Fruit fly (Drosophila melanogaster) whole organism, larva: ENCODE data around the gene ZAP3.

Experiments used
- noc ChIP-seq: fragments of 200-800 bp; sonication (Bioruptor generic); optimal IDR thresholded peaks from 3 replicates; lab custom pipeline; 2019; ENCODE audit warnings: missing biosample characterization, mild to moderate bottlenecking, missing genetic modification characterization, moderate library complexity

The ZAP3 gene

DNA sequence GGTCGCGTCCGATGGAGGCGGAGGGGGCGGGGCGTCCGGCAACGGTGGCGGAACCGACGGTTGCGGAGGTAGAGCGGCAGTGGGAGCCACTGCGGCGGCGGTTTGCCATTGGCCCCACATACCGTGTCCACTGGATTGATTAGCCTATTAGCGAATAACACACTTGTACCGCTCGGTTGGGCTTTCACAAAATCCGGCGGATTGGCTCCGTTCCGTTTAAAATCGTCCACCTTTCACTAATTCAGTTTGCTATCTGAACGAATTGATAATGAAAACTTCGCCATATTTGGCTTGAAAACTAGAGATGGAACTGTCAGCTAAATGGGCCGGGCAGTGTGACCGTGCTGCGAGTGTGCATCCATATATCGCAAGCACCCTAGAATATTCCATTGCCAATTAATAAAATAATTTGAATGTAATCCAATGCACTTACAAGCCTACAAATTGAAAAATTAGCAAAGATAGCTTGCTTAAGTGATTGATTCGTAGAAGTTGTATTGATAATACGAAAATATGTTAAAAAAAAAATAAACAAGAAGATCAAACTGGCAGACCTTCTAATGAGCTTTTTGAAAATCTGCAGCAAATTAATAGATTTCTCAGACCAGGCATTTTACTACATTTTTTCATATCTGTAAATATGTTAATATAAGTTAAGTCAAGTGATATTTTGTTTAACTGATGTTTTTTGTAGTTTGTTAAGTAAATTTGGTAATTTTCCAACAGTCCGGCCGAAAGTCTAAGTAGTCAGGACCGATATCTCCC, at the start of gene ZAP3:
Gene ZAP3 (minus strand): TSS at position 308 of the 765 bp plus-strand sequence.
- no peak for TF ChIP-seq noc (tag; lab: Kevin White, UChicago)

DNA sequence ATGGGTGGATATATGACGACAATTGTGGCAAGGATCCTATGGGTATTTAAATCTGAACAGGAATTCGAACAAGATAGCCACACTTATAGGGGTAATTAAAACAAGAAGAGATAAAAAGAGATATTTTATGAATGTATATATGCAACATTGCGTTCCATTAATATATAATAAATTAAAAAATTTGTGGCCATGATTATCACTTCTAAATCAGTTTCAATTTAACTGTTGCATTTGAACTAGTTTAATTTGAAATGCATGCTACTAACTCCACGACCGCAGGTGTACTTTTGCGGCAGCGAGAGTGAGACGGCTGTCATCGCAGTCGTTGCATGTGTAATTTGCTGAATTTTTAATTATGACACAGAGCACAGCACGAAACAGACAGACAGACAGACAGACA, 44.9 kb upstream of the ZAP3 start:
- no peak for TF ChIP-seq noc (tag; lab: Kevin White, UChicago)

DNA sequence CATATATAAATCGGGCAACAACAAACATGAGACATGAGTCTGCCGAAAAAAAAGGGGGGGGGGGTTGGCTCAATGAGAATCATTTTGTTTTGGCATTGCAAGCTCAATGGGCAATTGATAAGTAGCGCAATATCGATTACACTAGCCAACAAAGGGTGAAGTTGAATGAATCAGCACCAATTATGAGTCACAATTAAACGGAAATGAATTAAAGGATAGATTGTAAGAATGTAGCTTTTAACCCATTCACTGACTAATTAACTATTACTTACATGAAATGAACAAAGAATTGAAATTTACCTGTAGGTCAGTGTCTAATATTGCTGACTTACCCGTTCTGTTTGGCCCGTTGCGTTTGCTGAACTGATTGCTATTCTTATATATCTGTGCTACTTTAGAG, 43.3 kb upstream of the ZAP3 start:
- TF ChIP-seq noc (tag; lab: Kevin White, UChicago), result no peak

DNA sequence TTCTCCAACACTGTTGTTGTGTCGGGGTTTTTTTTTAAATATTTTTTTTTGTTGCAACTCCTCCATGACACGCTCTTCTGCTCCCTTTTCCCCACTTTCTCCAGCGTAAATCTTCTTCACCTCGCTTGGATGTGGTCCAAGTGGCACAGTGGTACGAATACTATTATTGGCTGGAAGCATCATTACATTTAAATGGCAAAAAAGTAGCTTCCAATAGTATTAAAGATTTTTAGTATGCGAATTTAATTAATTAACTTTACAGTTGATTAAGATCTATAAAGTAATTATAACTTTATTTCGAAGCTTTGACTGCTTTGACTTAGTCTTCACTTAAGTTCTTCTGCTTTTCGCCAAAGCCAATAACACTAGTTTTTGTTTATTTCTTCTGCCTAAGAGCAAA, 36.0 kb upstream of the ZAP3 start:
- no peak for TF ChIP-seq noc (tag; lab: Kevin White, UChicago)

DNA sequence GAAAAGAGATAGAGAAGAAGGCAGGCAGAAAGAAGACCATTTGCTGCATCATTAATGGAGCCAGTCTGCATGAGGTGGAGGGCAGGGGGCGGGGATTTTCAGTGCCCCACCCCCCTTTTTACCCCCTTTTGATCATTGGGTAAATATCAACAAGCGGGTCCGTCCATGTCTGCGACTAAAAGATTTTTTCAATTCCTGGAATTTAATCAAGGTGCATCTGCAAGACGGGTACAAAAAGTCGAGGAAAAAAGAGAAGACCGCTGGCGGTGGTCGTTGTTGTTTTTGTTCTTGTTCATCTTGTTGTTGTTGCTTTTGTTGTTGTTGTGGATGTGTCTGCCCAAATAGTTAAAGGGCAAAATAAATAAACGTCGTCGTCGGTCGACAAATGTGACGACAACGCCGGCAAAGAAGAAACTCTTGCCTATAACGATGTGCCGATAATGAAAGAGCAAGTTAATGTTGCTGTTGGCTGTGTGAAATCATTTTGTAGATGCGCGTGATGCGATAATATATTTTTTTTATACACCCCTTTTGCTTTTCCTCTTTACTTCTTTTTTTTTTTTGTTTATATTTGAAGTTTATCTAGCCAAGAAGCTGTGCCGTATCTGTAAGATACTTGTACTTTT, 33.4 kb upstream of the ZAP3 start:
- no peak for TF ChIP-seq noc (tag; lab: Kevin White, UChicago)

DNA sequence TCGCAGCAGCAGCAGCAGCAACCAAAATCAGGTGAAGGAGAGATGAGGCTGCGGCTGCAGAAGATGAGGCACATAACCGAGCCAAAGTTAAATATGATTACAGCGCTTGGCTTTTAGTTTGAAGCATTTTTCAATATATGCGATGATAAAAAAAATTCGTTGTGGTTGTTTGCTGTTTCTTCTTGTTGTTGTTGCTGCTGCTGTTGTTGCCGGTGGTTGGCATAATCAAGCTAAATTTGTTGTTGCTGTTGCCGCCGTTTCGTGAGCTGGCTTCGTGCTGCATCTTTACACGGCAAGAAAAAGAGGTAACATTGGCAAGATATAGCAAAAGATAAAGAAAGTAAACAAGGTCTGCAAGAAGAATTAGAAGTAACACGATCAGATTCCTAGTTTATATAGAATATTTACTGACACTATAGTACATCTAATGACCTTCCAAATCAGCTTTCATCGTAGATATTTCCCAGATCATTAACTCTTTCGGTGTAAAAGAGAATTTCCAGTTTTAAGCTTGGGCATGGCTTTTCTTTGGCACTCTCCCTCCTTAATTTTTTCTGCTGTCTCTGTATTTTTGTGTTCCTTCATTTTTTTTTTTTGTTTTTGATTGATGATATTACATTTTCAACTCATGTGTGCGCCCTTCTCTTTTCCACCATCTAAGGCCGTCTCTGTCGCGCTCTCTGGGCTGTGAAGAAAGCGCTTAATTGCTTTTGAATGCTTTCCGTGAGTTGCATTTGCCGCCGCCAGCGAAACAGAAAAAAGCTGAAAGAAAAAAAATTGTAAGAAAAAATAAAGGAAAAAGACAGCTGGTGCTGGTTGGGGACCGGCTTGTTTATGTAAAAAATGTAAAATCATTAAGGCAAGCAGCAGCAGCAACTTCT, 31.9 kb upstream of the ZAP3 start:
- no peak for TF ChIP-seq noc (tag; lab: Kevin White, UChicago)

DNA sequence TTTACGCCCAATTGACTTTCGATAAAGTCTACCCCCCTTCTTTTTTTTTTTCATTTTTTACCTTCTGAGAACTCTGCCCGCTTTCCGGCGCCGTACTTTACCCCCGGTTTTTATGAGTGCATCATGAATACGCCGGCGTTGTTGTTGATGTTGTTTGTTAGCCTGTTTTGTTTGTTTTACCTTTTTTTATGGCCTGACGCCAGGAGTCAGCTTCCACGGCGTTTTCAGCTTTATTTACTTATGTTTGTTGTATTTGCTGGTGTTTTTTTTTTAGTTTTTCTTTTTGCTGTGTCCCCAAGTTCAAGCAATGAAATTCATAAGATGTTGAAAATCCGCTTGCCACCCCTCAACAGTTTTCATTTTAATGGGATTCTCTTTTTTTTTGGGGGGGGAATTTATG, 28.6 kb upstream of the ZAP3 start:
- TF ChIP-seq noc (tag; lab: Kevin White, UChicago), result no peak

DNA sequence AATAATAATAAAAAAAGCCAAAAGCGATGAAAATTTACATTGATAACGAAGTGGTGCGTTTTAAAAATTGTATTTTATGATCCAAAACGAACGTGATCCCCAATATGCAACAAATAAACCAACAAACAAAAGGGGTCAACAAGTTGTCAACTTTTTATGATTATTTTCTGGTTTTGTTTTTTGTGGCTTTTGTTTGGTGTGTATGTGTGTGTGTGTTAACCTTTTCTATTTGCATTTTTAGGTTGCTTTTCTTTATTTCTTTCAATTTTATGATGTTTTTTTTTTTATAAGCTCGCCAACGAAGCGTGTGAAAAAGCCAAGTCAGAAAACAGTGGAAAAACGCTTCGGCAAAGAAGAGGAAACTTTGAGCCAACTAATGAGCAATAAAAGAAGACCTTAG, 26.0 kb upstream of the ZAP3 start:
- no peak for TF ChIP-seq noc (tag; lab: Kevin White, UChicago)

DNA sequence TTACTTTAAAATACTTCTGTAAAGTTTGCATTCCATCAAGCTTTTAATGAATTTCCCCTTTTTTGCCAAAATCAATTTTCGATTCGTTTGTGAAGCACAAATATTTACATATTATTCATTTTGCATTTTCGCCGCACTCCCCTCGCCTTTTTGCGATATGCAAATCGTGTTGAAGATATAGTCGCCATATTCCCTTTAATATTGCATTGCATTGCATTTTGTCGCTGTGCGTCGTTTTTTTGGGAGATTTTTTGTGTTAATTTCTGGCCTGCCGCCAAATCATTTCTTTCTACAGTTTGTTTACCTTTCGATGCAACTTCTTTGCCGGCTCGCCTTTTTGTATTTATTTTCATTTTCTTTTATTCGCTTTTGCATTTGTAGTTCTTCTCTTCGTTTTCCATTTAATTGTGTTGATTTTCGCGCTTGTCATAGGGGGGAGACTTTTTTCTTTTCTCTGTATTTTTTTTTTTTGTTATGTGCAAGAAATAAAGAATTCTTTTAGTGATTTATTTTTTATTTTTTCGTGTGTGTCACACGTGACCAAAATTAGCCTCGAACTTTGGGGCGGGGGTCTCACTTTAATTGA, 24.4 kb upstream of the ZAP3 start:
- TF ChIP-seq noc (tag; lab: Kevin White, UChicago), result no peak

DNA sequence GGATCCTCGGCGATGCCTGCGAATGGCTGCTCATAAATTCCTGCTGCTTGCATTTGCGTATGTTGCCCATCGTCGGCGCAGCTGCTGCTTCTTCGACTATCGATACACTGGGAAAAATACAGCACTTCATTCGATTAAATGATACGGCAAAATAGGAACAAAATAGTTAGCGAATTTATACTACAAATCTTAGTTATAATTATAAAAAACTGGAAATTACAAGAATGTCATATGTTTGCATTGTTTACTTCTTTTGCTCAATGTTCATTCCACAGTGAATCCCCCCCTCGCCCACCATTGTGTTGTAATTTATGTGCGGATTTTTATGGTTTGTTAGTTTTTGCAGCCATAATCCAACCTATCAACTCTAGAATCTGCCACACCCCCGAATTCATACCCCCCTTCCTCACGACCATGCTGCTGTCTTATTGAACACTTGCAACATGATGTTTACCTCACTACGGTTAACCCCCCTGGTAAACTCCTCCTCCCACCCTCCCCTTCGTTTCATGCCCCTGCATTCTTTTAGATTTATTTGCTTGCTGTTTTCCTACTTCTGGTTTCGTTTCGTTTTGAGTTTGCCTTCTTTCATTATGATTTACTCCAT, 23.5 kb upstream of the ZAP3 start:
- TF ChIP-seq noc (tag; lab: Kevin White, UChicago), result no peak

DNA sequence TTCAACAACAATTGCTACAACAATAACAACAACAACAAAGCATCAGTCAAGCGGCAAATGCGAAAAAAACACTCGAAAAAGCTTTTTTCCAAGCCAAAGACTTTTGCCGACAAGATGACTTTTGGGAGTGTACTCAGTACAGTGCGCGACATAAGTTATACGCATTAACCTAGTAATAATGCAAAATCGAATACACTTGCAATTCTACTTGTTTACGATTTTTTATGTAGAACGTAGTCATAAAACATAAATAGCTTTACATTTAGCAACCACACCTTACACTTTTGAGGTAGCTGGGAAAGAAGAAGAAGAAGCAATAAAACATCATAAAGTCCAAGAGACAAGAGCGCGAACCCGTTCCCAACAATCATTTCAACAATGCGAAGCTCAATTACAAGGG, 22.2 kb upstream of the ZAP3 start:
- TF ChIP-seq noc (tag; lab: Kevin White, UChicago), result no peak

DNA sequence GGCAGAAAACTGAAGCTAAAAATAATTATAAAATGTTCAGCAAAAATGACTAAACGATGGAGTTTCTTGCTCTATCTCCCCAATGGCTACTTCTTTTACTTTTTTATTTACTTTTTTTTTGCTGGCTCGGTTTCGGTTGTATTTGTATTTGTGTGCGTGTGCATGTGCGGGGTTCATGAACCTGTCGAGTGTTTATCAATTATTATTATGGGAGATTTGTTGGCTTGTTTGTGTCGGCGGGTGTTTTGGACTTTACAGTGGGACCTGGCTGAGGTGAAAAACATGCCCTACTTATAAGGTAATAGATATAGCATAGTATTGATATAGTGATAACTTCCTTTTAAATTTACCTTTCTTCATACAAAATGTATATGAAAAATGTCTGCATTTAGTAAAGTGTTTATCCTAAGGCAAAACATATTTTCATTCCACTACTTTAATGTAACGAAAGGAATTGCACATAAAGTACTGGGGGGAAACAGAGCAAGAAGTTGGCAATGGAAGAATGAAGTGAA, 21.3 kb upstream of the ZAP3 start:
- no peak for TF ChIP-seq noc (tag; lab: Kevin White, UChicago)

DNA sequence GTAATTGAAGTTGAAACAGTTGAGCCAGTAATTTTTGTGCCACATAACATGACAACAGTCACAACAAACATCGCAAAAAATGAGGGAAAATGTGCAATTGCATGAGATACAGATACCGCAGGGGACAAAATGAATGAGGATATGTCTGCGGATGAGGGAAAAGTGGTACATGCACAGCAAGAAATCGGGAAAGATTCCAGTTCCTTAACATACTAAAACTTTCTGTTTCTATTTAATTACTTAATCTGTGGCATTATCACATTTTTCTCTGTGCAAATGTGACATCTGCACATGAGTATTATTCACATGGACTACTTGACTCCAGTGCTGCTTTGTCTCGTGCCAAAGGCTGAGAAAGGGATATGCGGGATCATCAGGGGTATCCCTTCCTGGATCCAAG, 10.5 kb upstream of the ZAP3 start:
- no peak for TF ChIP-seq noc (tag; lab: Kevin White, UChicago)

DNA sequence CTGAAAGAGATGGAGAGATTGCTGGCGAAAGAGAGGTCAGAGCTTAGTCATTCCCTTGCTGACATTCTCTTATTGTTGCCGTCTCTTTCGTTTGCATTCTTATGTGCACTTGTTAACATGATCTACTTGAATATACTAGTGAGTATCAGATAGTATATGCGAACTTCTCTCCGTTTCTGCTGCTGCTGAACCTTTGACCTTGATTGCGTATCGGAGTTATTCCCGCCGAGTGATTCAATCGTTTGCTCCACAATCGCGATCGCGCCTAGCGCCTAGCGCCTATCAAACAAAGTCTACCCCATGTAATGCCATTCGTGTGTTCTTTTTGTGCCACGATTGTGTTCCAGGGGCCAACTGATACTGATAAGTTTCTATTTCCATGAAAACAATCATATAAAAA, 6.9 kb upstream of the ZAP3 start:
- TF ChIP-seq noc (tag; lab: Kevin White, UChicago), result no peak
